In the genomic region with DNA sequence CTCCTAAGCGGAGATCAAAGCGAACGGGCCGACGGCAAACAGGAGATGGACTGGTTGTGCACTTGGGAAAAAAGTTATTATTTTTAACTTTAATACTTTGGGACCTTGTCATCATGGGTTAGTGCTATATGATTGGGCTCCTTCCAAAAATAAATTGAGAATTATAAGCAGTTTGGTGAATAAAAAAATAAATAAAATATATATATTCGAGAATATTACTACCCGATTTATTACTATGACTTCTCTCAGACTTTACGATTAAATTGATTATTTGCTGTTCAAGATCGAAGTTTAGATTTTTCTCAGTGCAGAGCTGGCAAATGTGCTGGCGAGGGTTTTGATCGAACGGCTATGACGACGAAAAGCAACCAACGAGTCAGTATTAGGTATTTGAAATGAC, we compare ENCODE assay signal across 4 fruit fly cellular contexts.
A peak's percentile ranks its signal among the peaks of the same experiment; 100 is the strongest.
TF ChIP-seq lines count a peak whose summit lies in the region.

No protein-coding gene starts in this region.

- TF ChIP-seq CTCF in whole organism, embryonic (GFP tag; optimal IDR thresholded peaks at IDR 0.05; lab: Kevin White, UChicago), result no peak

TF ChIP-seq in whole organism, embryonic, 481 proteins besides CTCF, POLR2A, EP300 and RAD21 (continues in another document):
- TF ChIP-seq cas (GFP tag; IDR thresholded peaks at IDR 0.05; lab: Robert Waterston, UW), result no peak
- TF ChIP-seq CG43689 (GFP tag; IDR thresholded peaks at IDR 0.05; lab: Robert Waterston, UW), result no peak
- no peak for TF ChIP-seq CG9609 (GFP tag; optimal IDR thresholded peaks at IDR 0.05; lab: Kevin White, UChicago)
- TF ChIP-seq CG16813 (GFP tag; IDR thresholded peaks at IDR 0.05; lab: Robert Waterston, UW; ENCODE audit: partially characterized antibody), result no peak
- no peak for TF ChIP-seq chn (GFP tag; optimal IDR thresholded peaks at IDR 0.05; lab: Kevin White, UChicago)
- TF ChIP-seq CG10565 (GFP tag; optimal IDR thresholded peaks at IDR 0.05; lab: Kevin White, UChicago), result no peak
- TF ChIP-seq Lhr (GFP tag; optimal IDR thresholded peaks at IDR 0.05; lab: Kevin White, UChicago), result no peak
- no peak for TF ChIP-seq z (GFP tag; IDR thresholded peaks at IDR 0.05; lab: Robert Waterston, UW)
- TF ChIP-seq Xbp1 (GFP tag; optimal IDR thresholded peaks at IDR 0.05; lab: Kevin White, UChicago), result no peak
- peak; percentile 57; the same call in 1 of the 2 replicates for TF ChIP-seq CG9215 (GFP tag; IDR thresholded peaks at IDR 0.05; lab: Robert Waterston, UW)
- TF ChIP-seq CG31388 (GFP tag; optimal IDR thresholded peaks at IDR 0.05; lab: Kevin White, UChicago), result no peak
- no peak for TF ChIP-seq Dek (tag; optimal IDR thresholded peaks at IDR 0.05; lab: Kevin White, UChicago)
- TF ChIP-seq CG17361 (GFP tag; IDR thresholded peaks at IDR 0.05; lab: Robert Waterston, UW), result peak; percentile 73
- no peak for TF ChIP-seq cad (GFP tag; optimal IDR thresholded peaks at IDR 0.05; lab: Kevin White, UChicago)
- peak; percentile 71 for TF ChIP-seq CG10267 (tag; optimal IDR thresholded peaks at IDR 0.05; lab: Kevin White, UChicago)
- no peak for TF ChIP-seq slbo (GFP tag; IDR thresholded peaks at IDR 0.05; lab: Robert Waterston, UW)
- no peak for TF ChIP-seq Eip74EF (GFP tag; optimal IDR thresholded peaks at IDR 0.05; lab: Kevin White, UChicago)
- TF ChIP-seq Med (GFP tag; lab: Kevin White, UChicago), result peak; percentile 3
- TF ChIP-seq Atf3 (GFP tag; optimal IDR thresholded peaks at IDR 0.05; lab: Kevin White, UChicago), result no peak
- no peak for TF ChIP-seq CG11723 (GFP tag; optimal IDR thresholded peaks at IDR 0.05; lab: Kevin White, UChicago)
- TF ChIP-seq unpg (GFP tag; optimal IDR thresholded peaks at IDR 0.05; lab: Kevin White, UChicago), result peak; percentile 40
- peak; percentile 54 for TF ChIP-seq lab (GFP tag; optimal IDR thresholded peaks at IDR 0.05; lab: Kevin White, UChicago)

TF ChIP-seq in whole organism, prepupa, 60 proteins besides CTCF, POLR2A, EP300 and RAD21 (continues in another document):
- TF ChIP-seq spab (GFP tag; optimal IDR thresholded peaks at IDR 0.05; lab: Kevin White, UChicago), result peak; percentile 19
- no peak for TF ChIP-seq Hr4 (GFP tag; optimal IDR thresholded peaks at IDR 0.05; lab: Kevin White, UChicago)
- peak; percentile 43 for TF ChIP-seq CG3032 (tag; optimal IDR thresholded peaks at IDR 0.05; lab: Kevin White, UChicago)
- TF ChIP-seq Gug (GFP tag; IDR thresholded peaks at IDR 0.05; lab: Robert Waterston, UW), result no peak
- no peak for TF ChIP-seq esn (GFP tag; optimal IDR thresholded peaks at IDR 0.05; lab: Kevin White, UChicago)
- no peak for TF ChIP-seq Sox102F (GFP tag; optimal IDR thresholded peaks at IDR 0.05; lab: Kevin White, UChicago)
- peak; percentile 33 for TF ChIP-seq CG6808 (GFP tag; optimal IDR thresholded peaks at IDR 0.05; lab: Kevin White, UChicago)
- TF ChIP-seq svp (GFP tag; lab: Kevin White, UChicago), result peak; percentile 19
- TF ChIP-seq CG4318 (GFP tag; optimal IDR thresholded peaks at IDR 0.05; lab: Kevin White, UChicago), result no peak
- no peak for TF ChIP-seq CG6854 (GFP tag; optimal IDR thresholded peaks at IDR 0.05; lab: Kevin White, UChicago)
- TF ChIP-seq CG8632 (GFP tag; optimal IDR thresholded peaks at IDR 0.05; lab: Kevin White, UChicago), result no peak
- TF ChIP-seq CG32006 (GFP tag; optimal IDR thresholded peaks at IDR 0.05; lab: Kevin White, UChicago), result peak; percentile 10
- TF ChIP-seq Ets96B (tag; optimal IDR thresholded peaks at IDR 0.05; lab: Kevin White, UChicago), result peak; percentile 32
- peak; percentile 53 for TF ChIP-seq Eip78C (GFP tag; lab: Kevin White, UChicago)
- peak; percentile 52 for TF ChIP-seq CG10669 (GFP tag; optimal IDR thresholded peaks at IDR 0.05; lab: Kevin White, UChicago)
- no peak for TF ChIP-seq Sox15 (GFP tag; optimal IDR thresholded peaks at IDR 0.05; lab: Kevin White, UChicago)
- peak; percentile 0 for TF ChIP-seq Lpt (GFP tag; optimal IDR thresholded peaks at IDR 0.05; lab: Kevin White, UChicago)
- no peak for TF ChIP-seq fkh (GFP tag; optimal IDR thresholded peaks at IDR 0.05; lab: Kevin White, UChicago)
- TF ChIP-seq acj6 (GFP tag; optimal IDR thresholded peaks at IDR 0.05; lab: Kevin White, UChicago), result no peak
- TF ChIP-seq eg (GFP tag; IDR thresholded peaks at IDR 0.05; lab: Robert Waterston, UW), result peak; percentile 43; the same call in 2 of the 3 replicates
- no peak for TF ChIP-seq CG31627 (GFP tag; optimal IDR thresholded peaks at IDR 0.05; lab: Kevin White, UChicago)
- TF ChIP-seq CG6163 (GFP tag; IDR thresholded peaks at IDR 0.05; lab: Robert Waterston, UW), result 0 out of 3 replicates have a peak, but pooled peaks have one; percentile 27
- TF ChIP-seq CG11902 (GFP tag; optimal IDR thresholded peaks at IDR 0.05; lab: Kevin White, UChicago), result no peak

TF ChIP-seq in whole organism, pupa, 21 proteins besides CTCF, POLR2A, EP300 and RAD21:
- TF ChIP-seq CG8159 (tag; optimal IDR thresholded peaks at IDR 0.05; lab: Kevin White, UChicago) (peak; percentile 55), CG10348 (GFP tag; IDR thresholded peaks at IDR 0.05; lab: Robert Waterston, UW) (no peak), Snoo (tag; optimal IDR thresholded peaks at IDR 0.05; lab: Kevin White, UChicago) (no peak), Ets98B (GFP tag; IDR thresholded peaks at IDR 0.05; lab: Robert Waterston, UW) (no peak), CG8301 (tag; optimal IDR thresholded peaks at IDR 0.05; lab: Kevin White, UChicago) (peak; percentile 39), CG9948 (tag; optimal IDR thresholded peaks at IDR 0.05; lab: Kevin White, UChicago) (peak; percentile 40), CG17806 (tag; optimal IDR thresholded peaks at IDR 0.05; lab: Kevin White, UChicago) (peak; percentile 35), Pif1A (GFP tag; optimal IDR thresholded peaks at IDR 0.05; lab: Kevin White, UChicago) (no peak), fd96Ca (GFP tag; IDR thresholded peaks at IDR 0.05; lab: Robert Waterston, UW) (no peak), CG13204 (GFP tag; optimal IDR thresholded peaks at IDR 0.05; lab: Kevin White, UChicago) (no peak), D1 (tag; optimal IDR thresholded peaks at IDR 0.05; lab: Kevin White, UChicago) (no peak), rn (GFP tag; IDR thresholded peaks at IDR 0.05; lab: Robert Waterston, UW) (no peak), EcR (GFP tag; optimal IDR thresholded peaks at IDR 0.05; lab: Kevin White, UChicago) (no peak), CG34367 (tag; optimal IDR thresholded peaks at IDR 0.05; lab: Kevin White, UChicago) (no peak), gl (tag; optimal IDR thresholded peaks at IDR 0.05; lab: Kevin White, UChicago) (no peak), CG15710 (tag; optimal IDR thresholded peaks at IDR 0.05; lab: Kevin White, UChicago) (no peak), CG14655 (GFP tag; optimal IDR thresholded peaks at IDR 0.05; lab: Kevin White, UChicago) (peak; percentile 59), CG4496 (GFP tag; IDR thresholded peaks at IDR 0.05; lab: Robert Waterston, UW) (no peak), Pif1B (GFP tag; optimal IDR thresholded peaks at IDR 0.05; lab: Kevin White, UChicago) (no peak), CG12605 (GFP tag; IDR thresholded peaks at IDR 0.05; lab: Robert Waterston, UW) (no peak), CG32121 (GFP tag; IDR thresholded peaks at IDR 0.05; lab: Robert Waterston, UW) (no peak)

TF ChIP-seq in whole organism, wandering third instar larva, 38 proteins besides CTCF, POLR2A, EP300 and RAD21:
- TF ChIP-seq foxo (GFP tag; optimal IDR thresholded peaks at IDR 0.05; lab: Kevin White, UChicago) (peak in 1 of 2 experiments; percentile 27), Jra (GFP tag; optimal IDR thresholded peaks at IDR 0.05; lab: Kevin White, UChicago) (no peak), HLH106 (tag; optimal IDR thresholded peaks at IDR 0.05; lab: Kevin White, UChicago) (peak; percentile 45), jim (GFP tag; optimal IDR thresholded peaks at IDR 0.05; lab: Kevin White, UChicago) (no peak), Sp1 (GFP tag; optimal IDR thresholded peaks at IDR 0.05; lab: Kevin White, UChicago) (peak; percentile 24), sage (GFP tag; optimal IDR thresholded peaks at IDR 0.05; lab: Kevin White, UChicago) (no peak), h (GFP tag; optimal IDR thresholded peaks at IDR 0.05; lab: Kevin White, UChicago) (peak; percentile 16), OdsH (GFP tag; optimal IDR thresholded peaks at IDR 0.05; lab: Kevin White, UChicago) (no peak), fru (GFP tag; optimal IDR thresholded peaks at IDR 0.05; lab: Kevin White, UChicago) (peak; percentile 18), Hr78 (GFP tag; optimal IDR thresholded peaks at IDR 0.05; lab: Kevin White, UChicago) (no peak), rgr (GFP tag; optimal IDR thresholded peaks at IDR 0.05; lab: Kevin White, UChicago) (peak; percentile 12)

Comparison
In these comparisons a context has a peak if more than half of its experiments do, and no peak if none do; other contexts are left out.
1. Of the 7 proteins assayed by ChIP-seq in both whole organism, embryonic and whole organism, prepupa: peak only in whole organism, embryonic: Blimp-1, CG6854, Gug and Sox102F; only in whole organism, prepupa: Lpt; in both: none; in neither: 2.